Fruit fly (Drosophila melanogaster) whole organism, embryonic: ENCODE measurements around the gene E2f1.
A peak's percentile ranks its signal among the peaks of the same experiment; 100 is the strongest.

Source experiments
- ATbp ChIP-seq: fragments of 200-800 bp; sonication (Bioruptor generic); optimal IDR thresholded peaks from 2 replicates; lab custom pipeline; 2017; ENCODE audit warnings: missing biosample characterization, mild to moderate bottlenecking, missing genetic modification characterization, missing genetic modification reagents
- Awh ChIP-seq: fragments of 200-800 bp; sonication (Bioruptor generic); IDR thresholded peaks from 2 replicates; pipeline ENCODE4, ENCODE4 v1.3.6; 2022; ENCODE audit warnings: missing biosample characterization, missing genetic modification characterization
- Blimp-1 ChIP-seq: fragments of 200-800 bp; sonication (Bioruptor generic); optimal IDR thresholded peaks from 3 replicates; lab custom pipeline; 2018; ENCODE audit warnings: missing biosample characterization, missing genetic modification characterization, mild to moderate bottlenecking, moderate library complexity, missing genetic modification reagents
- CG10209 ChIP-seq: fragments of 200-800 bp; sonication (Bioruptor generic); optimal IDR thresholded peaks from 3 replicates; lab custom pipeline; 2017; ENCODE audit warnings: missing biosample characterization, mild to moderate bottlenecking, missing genetic modification characterization, missing genetic modification reagents
- CG10274 ChIP-seq: fragments of 200-800 bp; sonication (Bioruptor generic); optimal IDR thresholded peaks from 3 replicates; lab custom pipeline; 2017; ENCODE audit warnings: missing biosample characterization, mild to moderate bottlenecking, missing genetic modification characterization
- CG10321 ChIP-seq: fragments of 200-800 bp; sonication (Bioruptor generic); IDR thresholded peaks from 2 replicates; pipeline ENCODE4 v1.3.6; 2022; ENCODE audit warnings: missing biosample characterization, missing genetic modification characterization
- CG11398 ChIP-seq: fragments of 200-800 bp; sonication (Bioruptor generic); optimal IDR thresholded peaks from 2 replicates; lab custom pipeline; 2016; ENCODE audit warnings: missing biosample characterization, missing genetic modification characterization
- CG11456 ChIP-seq: fragments of 200-800 bp; sonication (Bioruptor generic); IDR thresholded peaks from 3 replicates; pipeline ENCODE4 v1.3.6; 2022; ENCODE audit warnings: missing biosample characterization, missing genetic modification characterization
- CG11696 ChIP-seq: fragments of 200-800 bp; sonication (Bioruptor generic); IDR thresholded peaks from 2 replicates; pipeline ENCODE4 v1.3.6; 2022; ENCODE audit warnings: missing biosample characterization, missing genetic modification characterization
- CG1647 ChIP-seq: fragments of 200-800 bp; sonication (Bioruptor generic); optimal IDR thresholded peaks from 3 replicates; lab custom pipeline; 2016; ENCODE audit warnings: missing biosample characterization, missing genetic modification characterization
- CG16863 ChIP-seq: fragments of 200-800 bp; sonication (Bioruptor generic); optimal IDR thresholded peaks from 3 replicates; lab custom pipeline; 2016; ENCODE audit warnings: missing biosample characterization, missing genetic modification characterization
- CG1832 ChIP-seq: fragments of 200-800 bp; sonication (Bioruptor generic); optimal IDR thresholded peaks from 2 replicates; lab custom pipeline; 2017; ENCODE audit warnings: missing biosample characterization, mild to moderate bottlenecking, missing genetic modification characterization, inconsistent platforms
- CG18599 ChIP-seq: fragments of 200-800 bp; sonication (Bioruptor generic); optimal IDR thresholded peaks from 3 replicates; lab custom pipeline; 2017; ENCODE audit warnings: missing biosample characterization, missing genetic modification characterization, mild to moderate bottlenecking, moderate library complexity, missing genetic modification reagents
- CG2199 ChIP-seq: fragments of 200-800 bp; sonication (Bioruptor generic); IDR thresholded peaks from 3 replicates; pipeline ENCODE4 v1.3.6; 2022; ENCODE audit warnings: missing biosample characterization, missing genetic modification characterization
- CG2875 ChIP-seq: fragments of 200-800 bp; sonication (Bioruptor generic); optimal IDR thresholded peaks from 2 replicates; lab custom pipeline; 2017; ENCODE audit warnings: missing biosample characterization, mild to moderate bottlenecking, missing genetic modification characterization, missing genetic modification reagents
- CG30020 ChIP-seq: fragments of 200-800 bp; optimal IDR thresholded peaks from 2 replicates; lab custom pipeline; 2019; ENCODE audit warnings: missing biosample characterization, mild to moderate bottlenecking, missing genetic modification characterization, moderate library complexity
- CG3407 ChIP-seq: fragments of 200-800 bp; sonication (Bioruptor generic); optimal IDR thresholded peaks from 2 replicates; lab custom pipeline; 2018; ENCODE audit warnings: missing biosample characterization, mild to moderate bottlenecking, missing genetic modification characterization
- CG34376 ChIP-seq: fragments of 200-800 bp; sonication (Bioruptor generic); optimal IDR thresholded peaks from 2 replicates; lab custom pipeline; 2018; ENCODE audit warnings: missing biosample characterization, mild to moderate bottlenecking, missing genetic modification characterization
- CG4360 ChIP-seq: fragments of 200-800 bp; sonication (Bioruptor generic); IDR thresholded peaks from 2 replicates; pipeline ENCODE4 v1.3.6; 2022; ENCODE audit warnings: missing biosample characterization, missing genetic modification characterization
- CG6791 ChIP-seq: fragments of 200-800 bp; sonication (Bioruptor generic); IDR thresholded peaks from 3 replicates; pipeline ENCODE4 v1.3.6; 2022; ENCODE audit warnings: missing biosample characterization, missing genetic modification characterization; ENCODE audit not compliant: partially characterized antibody
- CG7987 ChIP-seq: fragments of 200-800 bp; sonication (Bioruptor generic); optimal IDR thresholded peaks from 2 replicates; lab custom pipeline; 2018; ENCODE audit warnings: missing biosample characterization, mild to moderate bottlenecking, missing genetic modification characterization, moderate library complexity
- CG8478 ChIP-seq: fragments of >200 bp; optimal IDR thresholded peaks from 2 replicates; lab custom pipeline; 2018
- Dbx ChIP-seq: fragments of 200-800 bp; sonication (Bioruptor generic); IDR thresholded peaks from 3 replicates; pipeline ENCODE4 v1.3.6; 2022; ENCODE audit warnings: missing biosample characterization, missing genetic modification characterization
- Deaf1 ChIP-seq: fragments of 200-800 bp; optimal IDR thresholded peaks from 3 replicates; lab custom pipeline; 2019; ENCODE audit warnings: missing biosample characterization, mild to moderate bottlenecking, missing genetic modification characterization, moderate library complexity
- Gug ChIP-seq: fragments of 200-800 bp; sonication (Bioruptor generic); IDR thresholded peaks from 4 replicates; pipeline ENCODE4 v1.3.6; 2022; ENCODE audit warnings: missing biosample characterization, missing genetic modification characterization
- MBD-R2 ChIP-seq: fragments of 200-800 bp; sonication (Bioruptor generic); IDR thresholded peaks from 2 replicates; pipeline ENCODE4 v1.3.6; 2022; ENCODE audit warnings: missing biosample characterization, missing genetic modification characterization
- MTF-1 ChIP-seq: fragments of 200-800 bp; sonication (Bioruptor generic); optimal IDR thresholded peaks from 2 replicates; lab custom pipeline; 2018; ENCODE audit warnings: missing biosample characterization, mild to moderate bottlenecking, missing genetic modification characterization, borderline replicate concordance
- Mad ChIP-seq: fragments of 200-800 bp; sonication (Bioruptor generic); optimal IDR thresholded peaks from 2 replicates; lab custom pipeline; 2016; ENCODE audit warnings: missing biosample characterization, missing genetic modification characterization
- Poxn ChIP-seq: fragments of 200-800 bp; sonication (Bioruptor generic); IDR thresholded peaks from 2 replicates; pipeline ENCODE4 v1.3.6; 2022; ENCODE audit warnings: missing biosample characterization, missing genetic modification characterization
- Scr ChIP-seq: fragments of 200-800 bp; sonication (Bioruptor generic); IDR thresholded peaks from 2 replicates; pipeline ENCODE4 v1.3.6; 2022; ENCODE audit warnings: missing biosample characterization, missing genetic modification characterization; ENCODE audit not compliant: partially characterized antibody
- Sox102F ChIP-seq: fragments of 200-800 bp; sonication (Bioruptor generic); optimal IDR thresholded peaks from 2 replicates; lab custom pipeline; 2018; ENCODE audit warnings: missing biosample characterization, mild to moderate bottlenecking, missing genetic modification characterization, moderate library complexity
- Ssrp ChIP-seq: fragments of 200-800 bp; sonication (Bioruptor generic); optimal IDR thresholded peaks from 2 replicates; lab custom pipeline; 2018; ENCODE audit warnings: missing biosample characterization, mild to moderate bottlenecking, missing genetic modification characterization, moderate library complexity
- caup ChIP-seq: fragments of 200-800 bp; sonication (Bioruptor generic); optimal IDR thresholded peaks from 3 replicates; lab custom pipeline; 2017; ENCODE audit warnings: missing biosample characterization, mild to moderate bottlenecking, missing genetic modification characterization, moderate library complexity; ENCODE audit not compliant: severe bottlenecking
- chif ChIP-seq, 2 experiments: fragments of 200-800 bp; sonication (Bioruptor generic); optimal IDR thresholded peaks; 3 replicates each; lab custom pipeline; 2016; ENCODE audit warnings: missing biosample characterization in 2 of 2, missing genetic modification characterization in 2 of 2
- danr ChIP-seq: fragments of 200-800 bp; sonication (Bioruptor generic); IDR thresholded peaks from 2 replicates; pipeline ENCODE4 v1.3.6; 2022; ENCODE audit warnings: missing biosample characterization, missing genetic modification characterization
- dysf ChIP-seq: fragments of 200-800 bp; sonication (Bioruptor generic); IDR thresholded peaks from 3 replicates; pipeline ENCODE4 v1.3.6; 2022; ENCODE audit warnings: missing biosample characterization, missing genetic modification characterization
- gcm2 ChIP-seq: fragments of 200-800 bp; sonication (Bioruptor generic); optimal IDR thresholded peaks from 2 replicates; lab custom pipeline; 2016; ENCODE audit warnings: missing biosample characterization, missing genetic modification characterization
- gsb-n ChIP-seq: fragments of 200-800 bp; sonication (Bioruptor generic); optimal IDR thresholded peaks from 3 replicates; lab custom pipeline; 2018; ENCODE audit warnings: missing biosample characterization, mild to moderate bottlenecking, missing genetic modification characterization
- kay ChIP-seq: fragments of 200-800 bp; sonication (Bioruptor generic); optimal IDR thresholded peaks from 2 replicates; lab custom pipeline; 2016; ENCODE audit warnings: missing biosample characterization, missing genetic modification characterization
- lola ChIP-seq, 3 experiments: fragments of >200 bp in 2 of 3; fragments of 200-800 bp in 1 of 3; sonication (Bioruptor generic) in 1 of 3; optimal IDR thresholded peaks; 2 replicates each; lab custom pipeline; 2017 to 2019; ENCODE audit warnings: missing biosample characterization in 3 of 3, missing genetic modification characterization in 3 of 3, mild to moderate bottlenecking in 1 of 3, moderate library complexity in 1 of 3
- luna ChIP-seq: fragments of 200-800 bp; sonication (Bioruptor generic); optimal IDR thresholded peaks from 2 replicates; lab custom pipeline; 2016; ENCODE audit warnings: missing biosample characterization, missing genetic modification characterization
- odd ChIP-seq: fragments of 200-800 bp; sonication (Bioruptor generic); optimal IDR thresholded peaks from 2 replicates; lab custom pipeline; 2017; ENCODE audit warnings: missing biosample characterization, mild to moderate bottlenecking, missing genetic modification characterization
- ranshi ChIP-seq: fragments of 200-800 bp; sonication (Bioruptor generic); IDR thresholded peaks from 2 replicates; pipeline ENCODE4 v1.3.6; 2022; ENCODE audit warnings: missing biosample characterization, missing genetic modification characterization
- schlank ChIP-seq: fragments of 200-800 bp; sonication (Bioruptor generic); optimal IDR thresholded peaks from 2 replicates; lab custom pipeline; 2018; ENCODE audit warnings: missing biosample characterization, mild to moderate bottlenecking, missing genetic modification characterization
- sd ChIP-seq: fragments of 200-800 bp; sonication (Bioruptor generic); optimal IDR thresholded peaks from 3 replicates; lab custom pipeline; 2018; ENCODE audit warnings: missing biosample characterization, mild to moderate bottlenecking, missing genetic modification characterization, moderate library complexity
- sim ChIP-seq: fragments of 200-800 bp; sonication (Bioruptor generic); IDR thresholded peaks from 2 replicates; pipeline ENCODE4 v1.3.6; 2022; ENCODE audit warnings: missing biosample characterization, missing genetic modification characterization
- sisA ChIP-seq: fragments of 200-800 bp; sonication (Bioruptor generic); IDR thresholded peaks from 2 replicates; pipeline ENCODE4 v1.3.6; 2022; ENCODE audit warnings: missing biosample characterization, missing genetic modification characterization
- sna ChIP-seq: fragments of 200-800 bp; sonication (Bioruptor generic); IDR thresholded peaks from 2 replicates; pipeline ENCODE4 v1.3.6; 2022; ENCODE audit warnings: missing biosample characterization, missing genetic modification characterization; ENCODE audit not compliant: partially characterized antibody
- ssp ChIP-seq: fragments of 200-800 bp; sonication (Bioruptor generic); IDR thresholded peaks from 2 replicates; pipeline ENCODE4 v1.3.6; 2022; ENCODE audit warnings: missing biosample characterization, missing genetic modification characterization
- tup ChIP-seq: fragments of 200-800 bp; sonication (Bioruptor generic); optimal IDR thresholded peaks from 2 replicates; lab custom pipeline; 2016; ENCODE audit warnings: missing biosample characterization, mild to moderate bottlenecking, missing genetic modification characterization, moderate library complexity
- wor ChIP-seq: fragments of 200-800 bp; sonication (Bioruptor generic); IDR thresholded peaks from 2 replicates; pipeline ENCODE4 v1.3.6; 2022; ENCODE audit warnings: missing biosample characterization, missing genetic modification characterization
- yki ChIP-seq: fragments of >200 bp; optimal IDR thresholded peaks from 3 replicates; lab custom pipeline; 2018

E2f1 gene

DNA sequence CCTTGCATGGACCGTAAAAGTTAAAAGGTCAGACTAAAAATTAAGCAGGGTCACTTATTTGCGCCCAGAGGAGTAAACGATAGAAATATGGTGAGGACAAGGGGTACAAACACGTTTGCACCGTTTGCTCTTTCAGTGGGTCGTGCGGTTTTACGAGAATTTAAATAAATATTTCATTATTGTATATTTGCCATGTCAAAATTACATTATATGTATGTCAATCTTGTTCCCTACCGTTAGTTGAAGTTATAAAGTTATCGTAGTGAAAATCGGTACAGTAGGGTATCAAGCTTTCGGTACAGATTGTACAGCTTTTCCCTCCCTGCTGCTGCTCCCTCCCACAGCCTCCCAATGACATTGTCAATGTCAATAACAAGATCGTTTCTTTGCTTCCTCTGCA lies 62.8 kb downstream of the E2f1 start (continued):
- no peak for TF ChIP-seq caup
- TF ChIP-seq Scr: no peak
- no peak for TF ChIP-seq CG1832 (GFP tag; lab: Kevin White, UChicago)
- TF ChIP-seq CG10209 (GFP tag; lab: Kevin White, UChicago): peak; percentile 6
- no peak for TF ChIP-seq Poxn (GFP tag; lab: Robert Waterston, UW)
- 0 out of 2 replicates have a peak, but pooled peaks have one; percentile 13 for TF ChIP-seq ssp (GFP tag; lab: Robert Waterston, UW)
- TF ChIP-seq gcm2: no peak
- TF ChIP-seq CG18599: no peak
- TF ChIP-seq Dbx: no peak
- no peak for TF ChIP-seq CG10321 (GFP tag; lab: Robert Waterston, UW)
- peak; percentile 20 for TF ChIP-seq CG3407
- peak; percentile 49 for TF ChIP-seq ATbp (GFP tag; lab: Kevin White, UChicago)
- no peak for TF ChIP-seq CG11456 (GFP tag; lab: Robert Waterston, UW)
- TF ChIP-seq CG34376 (GFP tag; lab: Kevin White, UChicago): no peak
- no peak for TF ChIP-seq odd (GFP tag; lab: Kevin White, UChicago)
- no peak for TF ChIP-seq CG11696 (GFP tag; lab: Robert Waterston, UW)
- TF ChIP-seq CG1647 (GFP tag; lab: Kevin White, UChicago): no peak
- TF ChIP-seq CG2199: no peak
- peak; percentile 10 for TF ChIP-seq CG10274 (GFP tag; lab: Kevin White, UChicago)
- no peak for TF ChIP-seq danr (GFP tag; lab: Robert Waterston, UW)
- TF ChIP-seq lola (GFP tag; optimal IDR thresholded peaks at IDR 0.05; lab: Kevin White, UChicago): no peak
- no peak for TF ChIP-seq kay
- TF ChIP-seq sim (GFP tag; lab: Robert Waterston, UW): no peak
- no peak for TF ChIP-seq CG16863 (GFP tag; lab: Kevin White, UChicago)
- TF ChIP-seq tup (GFP tag; lab: Kevin White, UChicago): no peak
- no peak for TF ChIP-seq luna (GFP tag; lab: Kevin White, UChicago)
- no peak for TF ChIP-seq CG6791
- no peak for TF ChIP-seq wor
- no peak for TF ChIP-seq CG4360 (GFP tag; lab: Robert Waterston, UW)
- no peak for TF ChIP-seq sna (GFP tag; lab: Robert Waterston, UW)
- TF ChIP-seq Awh: 0 out of 2 replicates have a peak, but pooled peaks have one; percentile 19
- TF ChIP-seq dysf (GFP tag; lab: Robert Waterston, UW): peak; percentile 46; the same call in 1 of the 3 replicates
- no peak for TF ChIP-seq CG11398
- TF ChIP-seq Deaf1 (tag; lab: Kevin White, UChicago): no peak
- no peak for TF ChIP-seq sd (tag; lab: Kevin White, UChicago)
- TF ChIP-seq CG30020 (tag; lab: Kevin White, UChicago): no peak
- no peak for TF ChIP-seq MTF-1
- no peak for TF ChIP-seq MBD-R2
- no peak for TF ChIP-seq schlank (tag; lab: Kevin White, UChicago)
- no peak for TF ChIP-seq gsb-n
- TF ChIP-seq Mad (GFP tag; lab: Kevin White, UChicago): no peak
- TF ChIP-seq yki (lab: Kevin White, UChicago): no peak
- TF ChIP-seq Ssrp: no peak
- no peak for TF ChIP-seq CG7987 (GFP tag; lab: Kevin White, UChicago)
- peak; percentile 60 for TF ChIP-seq Sox102F (GFP tag; lab: Kevin White, UChicago)
- peak; percentile 34 for TF ChIP-seq Blimp-1 (GFP tag; lab: Kevin White, UChicago)
- TF ChIP-seq chif (GFP tag; optimal IDR thresholded peaks at IDR 0.05; lab: Kevin White, UChicago): no peak
- no peak for TF ChIP-seq Gug (GFP tag; lab: Robert Waterston, UW)
- TF ChIP-seq CG2875: peak; percentile 49
- no peak for TF ChIP-seq CG8478 (lab: Kevin White, UChicago)
- peak; percentile 38; the same call in 1 of the 2 replicates for TF ChIP-seq sisA (GFP tag; lab: Robert Waterston, UW)
- no peak for TF ChIP-seq ranshi (GFP tag; lab: Robert Waterston, UW)
